Fruit fly (Drosophila melanogaster): ENCODE results near the gene Cyp313a4.

- peak; percentile 61 for TF ChIP-seq CG11294 (GFP tag; IDR thresholded peaks at IDR 0.05)
- TF ChIP-seq dsx (GFP tag; optimal IDR thresholded peaks at IDR 0.05; ENCODE audit: poor library complexity, severe bottlenecking): no peak
- TF ChIP-seq ss (GFP tag; optimal IDR thresholded peaks at IDR 0.05): peak in 1 of 2 experiments; percentile 26
- peak; percentile 50 for TF ChIP-seq esn (GFP tag; optimal IDR thresholded peaks at IDR 0.05)
- no peak for TF ChIP-seq Blimp-1 (GFP tag; optimal IDR thresholded peaks at IDR 0.05)
- no peak for TF ChIP-seq Ets21C (GFP tag; optimal IDR thresholded peaks at IDR 0.05)
- TF ChIP-seq Hr39 (GFP tag; optimal IDR thresholded peaks at IDR 0.05): peak; percentile 34
- TF ChIP-seq Hr4 (GFP tag; optimal IDR thresholded peaks at IDR 0.05): peak; percentile 67
- peak; percentile 4 for TF ChIP-seq topi (GFP tag; optimal IDR thresholded peaks at IDR 0.05)
- TF ChIP-seq CG32006 (GFP tag; optimal IDR thresholded peaks at IDR 0.05): peak; percentile 61
- peak; percentile 38 for TF ChIP-seq lz (GFP tag; optimal IDR thresholded peaks at IDR 0.05)
- TF ChIP-seq CG3919 (GFP tag; optimal IDR thresholded peaks at IDR 0.05): peak; percentile 26
- TF ChIP-seq net (GFP tag; optimal IDR thresholded peaks at IDR 0.05): no peak
Observed at dm6 chr3R:12717588-12718535, 36.7 kb upstream of the Cyp313a4 start.

All from whole organism, prepupa.